Worm (Caenorhabditis elegans): ENCODE results near the gene srv-10.

The srv-10 gene

DNA sequence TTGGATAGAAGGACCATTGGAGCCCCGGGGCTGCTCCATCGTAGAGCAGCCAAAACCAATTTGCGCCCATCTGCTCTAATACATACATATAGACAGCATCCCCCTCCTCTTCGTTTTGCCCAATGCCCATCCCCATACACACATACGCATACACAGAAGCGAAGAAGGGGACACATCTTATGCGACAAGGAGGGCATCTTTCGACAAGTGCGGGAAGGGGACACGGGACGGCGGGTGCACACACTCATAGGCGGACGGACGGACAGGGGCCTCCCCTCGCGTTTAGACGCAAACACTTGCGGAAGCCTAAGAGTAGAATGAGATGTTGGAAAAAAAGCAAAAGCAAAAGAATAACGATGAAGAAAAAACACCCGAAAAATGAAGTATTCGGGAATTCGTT, 27.3 kb upstream of the srv-10 start:
- TF ChIP-seq W03F9.2 (tag; optimal IDR thresholded peaks at IDR 0.05): no peak
- peak; percentile 70 for TF ChIP-seq him-1 (tag; optimal IDR thresholded peaks at IDR 0.05)

DNA sequence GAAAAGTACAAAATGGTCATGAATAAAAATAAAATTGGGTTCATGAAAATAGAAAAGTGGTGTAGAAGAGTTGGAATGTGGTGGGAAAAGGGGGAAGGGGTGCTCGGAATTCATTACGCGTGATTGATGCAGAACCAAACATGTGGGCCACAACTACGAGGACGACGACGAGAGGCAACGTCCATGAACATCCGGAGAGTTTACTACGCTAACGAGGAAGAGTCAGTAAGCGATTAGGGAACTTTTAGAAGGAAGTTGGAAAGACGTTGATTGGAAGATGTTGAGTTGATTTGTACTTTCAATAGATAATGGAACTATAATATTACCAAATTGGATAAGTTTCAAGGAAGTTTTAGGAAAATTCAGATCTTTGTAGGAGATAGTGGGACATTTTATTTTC, 22.0 kb upstream of the srv-10 start:
- no peak for TF ChIP-seq him-1 (tag; optimal IDR thresholded peaks at IDR 0.05)
- TF ChIP-seq W03F9.2 (tag; optimal IDR thresholded peaks at IDR 0.05): no peak
- TF ChIP-seq dao-5 (tag; optimal IDR thresholded peaks at IDR 0.05): no peak

DNA sequence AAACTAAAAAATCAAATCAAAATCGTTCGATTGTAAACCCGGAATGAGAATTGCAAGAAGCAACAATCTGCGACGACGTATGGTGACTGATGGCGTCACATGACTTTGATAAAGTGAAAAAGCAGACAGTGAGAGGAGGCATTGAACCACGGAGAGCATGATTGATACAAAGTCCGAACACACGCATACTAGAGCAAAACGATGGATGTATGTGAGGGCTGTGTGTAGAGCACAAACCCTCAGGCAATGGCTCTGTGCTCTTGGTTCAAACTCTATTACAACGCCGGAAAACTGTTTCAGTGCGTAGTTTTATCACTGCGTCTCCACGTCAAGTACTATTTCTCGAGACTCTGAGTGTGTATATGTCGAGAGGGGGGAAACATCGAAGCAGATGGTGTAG, 21.2 kb upstream of the srv-10 start:
- TF ChIP-seq him-1 (tag; optimal IDR thresholded peaks at IDR 0.05) (no peak), W03F9.2 (tag; optimal IDR thresholded peaks at IDR 0.05) (no peak), dao-5 (tag; optimal IDR thresholded peaks at IDR 0.05) (no peak)

DNA sequence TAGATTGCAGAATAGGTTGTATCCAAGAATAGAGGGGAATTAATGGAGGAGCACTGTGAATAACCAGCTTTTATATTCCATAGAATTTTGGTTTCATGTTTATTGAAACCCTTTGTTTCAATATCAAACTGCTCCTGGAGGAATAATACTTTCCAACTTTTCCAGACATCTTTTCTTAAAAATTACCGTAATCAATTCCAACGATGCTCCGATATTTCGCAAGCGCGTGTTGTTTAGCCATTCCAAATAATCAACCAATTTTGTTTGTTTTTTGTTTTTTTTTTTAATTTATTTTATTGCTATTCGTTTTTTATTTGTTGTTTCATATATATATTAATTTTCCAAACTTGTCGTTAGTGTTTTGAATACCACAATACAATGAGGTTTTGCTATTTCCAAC, 17.7 kb upstream of the srv-10 start, which contains the start of gene cutl-1:
TSS of gene cutl-1 (minus strand) at position 83 of the 400 bp plus-strand sequence.
- TF ChIP-seq him-1 (tag; optimal IDR thresholded peaks at IDR 0.05): no peak
- TF ChIP-seq dao-5 (tag; optimal IDR thresholded peaks at IDR 0.05): no peak
- no peak for TF ChIP-seq W03F9.2 (tag; optimal IDR thresholded peaks at IDR 0.05)

DNA sequence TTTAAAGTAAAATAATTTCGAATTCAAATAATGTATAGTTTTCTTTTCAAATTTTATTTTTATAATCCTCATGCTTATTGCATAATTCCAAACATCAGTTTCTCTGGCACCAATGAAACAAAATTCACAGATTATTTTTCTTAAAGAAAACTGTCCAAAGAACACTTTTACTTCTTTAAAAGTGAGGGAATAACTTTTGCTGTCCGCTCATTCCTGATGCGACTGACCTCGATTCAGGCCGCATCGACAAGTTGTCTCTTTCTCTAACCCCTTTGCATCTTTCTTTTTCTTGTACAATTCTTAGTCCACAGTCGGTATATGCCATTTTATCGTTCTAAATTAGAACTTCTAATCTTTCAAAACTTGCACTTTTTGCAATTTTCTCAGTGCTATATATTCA, 17.2 kb upstream of the srv-10 start, which contains the start of gene F53F1.2:
TSS of gene F53F1.2 (plus strand) at position 306 of the 400 bp plus-strand sequence.
- TF ChIP-seq W03F9.2 (tag; optimal IDR thresholded peaks at IDR 0.05) (no peak), him-1 (tag; optimal IDR thresholded peaks at IDR 0.05) (no peak), dao-5 (tag; optimal IDR thresholded peaks at IDR 0.05) (no peak)

DNA sequence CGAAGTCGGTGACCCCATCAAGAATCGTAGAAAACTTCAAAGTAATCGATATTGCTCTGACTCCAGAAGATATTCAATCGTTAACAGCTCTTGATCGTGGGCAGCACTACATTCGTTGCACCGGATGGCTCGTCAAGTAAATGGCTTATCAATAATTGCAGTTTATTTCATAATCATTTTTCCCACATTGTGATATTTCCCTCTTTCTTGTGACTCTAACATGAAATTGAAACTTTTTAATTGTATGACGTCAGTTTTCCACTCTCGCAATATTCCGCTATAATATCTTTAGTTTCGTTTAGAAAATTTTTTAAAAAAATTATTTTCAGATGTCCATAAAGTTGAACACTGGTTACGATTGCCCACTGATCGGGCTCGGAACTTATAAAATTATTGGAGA, 15.8 kb upstream of the srv-10 start, which contains the start of gene F53F1.3:
TSS of gene F53F1.3 (plus strand) at position 330 of the 400 bp plus-strand sequence.
- TF ChIP-seq him-1 (tag; optimal IDR thresholded peaks at IDR 0.05) (no peak), W03F9.2 (tag; optimal IDR thresholded peaks at IDR 0.05) (no peak), dao-5 (tag; optimal IDR thresholded peaks at IDR 0.05) (no peak)

DNA sequence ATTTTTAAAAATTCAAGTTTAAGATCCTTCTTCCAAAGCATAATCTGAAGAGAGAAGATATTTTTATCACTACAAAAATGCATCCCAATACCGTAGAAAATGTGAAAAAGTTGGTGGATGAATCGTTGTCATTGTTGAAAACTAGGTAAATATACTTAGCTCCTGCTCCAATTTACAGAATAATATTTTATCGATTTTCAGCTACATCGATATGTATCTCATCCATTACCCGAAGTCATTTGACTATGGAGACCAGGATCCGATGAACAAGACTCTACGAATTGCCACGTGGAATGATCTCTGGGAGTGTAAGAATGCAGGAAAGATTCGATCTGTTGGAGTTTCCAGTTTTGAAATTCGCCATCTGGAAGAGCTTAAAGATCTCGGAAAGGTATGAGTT, 15.3 kb upstream of the srv-10 start:
- TF ChIP-seq him-1 (tag; optimal IDR thresholded peaks at IDR 0.05) (no peak), W03F9.2 (tag; optimal IDR thresholded peaks at IDR 0.05) (no peak), dao-5 (tag; optimal IDR thresholded peaks at IDR 0.05) (no peak)

DNA sequence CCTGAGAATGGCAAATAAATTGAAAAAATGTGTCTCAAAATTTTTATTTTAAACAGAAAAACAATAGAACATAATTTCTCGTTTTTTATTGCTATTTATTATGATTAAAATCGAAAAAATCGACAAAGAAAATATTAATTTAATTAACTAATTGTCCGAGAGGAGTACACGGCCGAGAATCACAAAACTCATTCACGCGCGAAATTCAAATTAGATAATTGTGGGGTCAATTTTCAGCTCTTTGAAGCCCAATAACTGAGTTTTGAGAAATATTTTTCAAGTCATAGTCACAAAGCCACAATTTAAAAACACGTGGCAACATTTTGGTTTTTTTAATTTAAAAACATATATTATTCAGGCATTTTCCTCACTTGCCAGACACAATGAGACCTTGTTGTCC, 14.6 kb upstream of the srv-10 start:
- TF ChIP-seq dao-5 (tag; optimal IDR thresholded peaks at IDR 0.05) (no peak), W03F9.2 (tag; optimal IDR thresholded peaks at IDR 0.05) (no peak), him-1 (tag; optimal IDR thresholded peaks at IDR 0.05) (no peak)

DNA sequence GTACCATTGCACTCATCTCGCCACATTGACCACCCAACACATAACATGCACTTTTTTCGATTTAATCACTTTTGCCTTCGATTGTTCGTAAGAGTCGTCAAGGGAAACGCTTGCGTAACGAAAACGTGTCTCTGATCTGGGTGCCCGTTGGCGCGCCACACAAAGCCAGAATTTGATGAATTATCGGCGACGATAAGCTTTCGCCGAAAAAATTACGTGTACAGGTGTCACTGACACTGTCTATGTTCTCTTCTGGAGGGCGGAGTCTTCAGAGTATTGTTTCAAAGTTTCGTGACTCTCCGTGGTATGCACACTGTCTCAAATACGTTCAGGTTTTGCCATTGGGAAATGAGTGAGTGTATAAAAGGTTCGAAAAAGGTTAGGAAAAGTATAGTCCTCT, 13.0 kb upstream of the srv-10 start, which contains the start of gene F53F1.4:
TSS of gene F53F1.4 (plus strand) at position 390 of the 400 bp plus-strand sequence.
- TF ChIP-seq dao-5 (tag; optimal IDR thresholded peaks at IDR 0.05) (no peak), W03F9.2 (tag; optimal IDR thresholded peaks at IDR 0.05) (no peak), him-1 (tag; optimal IDR thresholded peaks at IDR 0.05) (no peak)

DNA sequence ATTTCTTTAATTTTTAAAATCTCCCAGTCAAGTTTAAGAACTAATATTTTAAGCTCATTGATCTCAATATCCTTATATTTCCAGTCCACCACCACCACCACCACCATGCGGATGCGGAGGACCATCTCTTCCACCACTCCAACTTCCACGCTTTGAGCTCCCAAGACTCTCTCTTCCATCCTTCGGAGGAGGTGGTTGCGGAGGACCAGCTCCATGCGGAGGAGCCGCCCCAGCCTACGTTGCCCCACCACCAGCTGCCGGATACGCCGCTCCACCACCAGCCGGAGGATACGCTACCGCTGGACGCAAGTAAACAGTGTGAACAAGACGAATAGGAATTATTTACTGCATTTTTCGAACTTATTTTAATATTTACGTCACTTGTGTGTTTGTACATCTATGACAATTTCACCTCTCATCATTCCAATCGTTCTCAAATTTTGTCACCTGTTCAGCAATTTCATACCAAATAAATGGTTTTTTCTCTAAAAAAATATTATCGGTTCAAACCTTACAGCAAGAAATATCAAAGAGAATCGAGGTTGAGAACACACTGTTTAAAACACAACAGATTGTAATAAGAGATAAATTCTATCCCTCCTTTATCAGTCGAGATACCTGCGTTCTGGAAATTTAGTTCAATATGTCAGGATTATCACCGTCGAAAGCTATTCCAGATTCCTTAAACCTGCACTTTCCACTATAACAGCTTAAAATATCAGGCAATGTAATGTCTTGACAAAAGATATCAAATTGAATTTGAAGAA, 12.3 kb upstream of the srv-10 start:
- TF ChIP-seq him-1 (tag; optimal IDR thresholded peaks at IDR 0.05) (no peak), dao-5 (tag; optimal IDR thresholded peaks at IDR 0.05) (no peak), W03F9.2 (tag; optimal IDR thresholded peaks at IDR 0.05) (no peak)

DNA sequence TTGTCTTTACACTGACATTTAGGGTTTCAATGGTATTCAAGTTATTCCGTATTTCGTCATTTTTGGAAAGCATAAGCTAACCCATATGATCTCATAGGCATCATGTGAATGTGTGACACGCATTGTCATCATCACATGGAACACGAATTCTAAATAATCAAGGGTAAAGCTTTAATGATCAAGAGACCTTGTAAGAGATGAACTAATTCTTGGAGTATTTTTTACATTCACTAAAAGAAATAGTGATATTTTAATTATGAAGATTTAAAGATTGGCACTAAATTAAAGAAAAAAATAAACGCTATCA, 11.8 kb upstream of the srv-10 start:
- TF ChIP-seq W03F9.2 (tag; optimal IDR thresholded peaks at IDR 0.05): no peak
- TF ChIP-seq him-1 (tag; optimal IDR thresholded peaks at IDR 0.05): no peak
- no peak for TF ChIP-seq dao-5 (tag; optimal IDR thresholded peaks at IDR 0.05)

DNA sequence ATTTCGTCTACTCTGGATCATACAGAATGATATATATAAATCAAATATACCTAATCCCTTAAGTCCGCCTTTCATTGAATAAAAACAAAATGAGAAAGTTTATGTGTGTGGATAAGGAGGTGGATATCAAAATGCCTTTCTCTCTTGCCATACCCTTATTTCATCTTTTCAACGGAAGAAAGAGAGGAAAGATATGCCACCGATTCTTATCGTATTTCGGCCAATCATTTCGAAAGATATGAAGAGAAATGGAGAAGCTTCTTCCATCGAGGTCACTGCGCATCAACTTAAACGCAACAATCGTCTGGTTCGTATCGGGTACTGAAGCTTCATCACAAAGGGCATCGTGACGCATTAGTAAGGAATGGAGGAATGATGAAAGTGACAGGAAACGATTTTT, 10.4 kb upstream of the srv-10 start:
- TF ChIP-seq him-1 (tag; optimal IDR thresholded peaks at IDR 0.05): no peak
- TF ChIP-seq W03F9.2 (tag; optimal IDR thresholded peaks at IDR 0.05): no peak
- no peak for TF ChIP-seq dao-5 (tag; optimal IDR thresholded peaks at IDR 0.05)

DNA sequence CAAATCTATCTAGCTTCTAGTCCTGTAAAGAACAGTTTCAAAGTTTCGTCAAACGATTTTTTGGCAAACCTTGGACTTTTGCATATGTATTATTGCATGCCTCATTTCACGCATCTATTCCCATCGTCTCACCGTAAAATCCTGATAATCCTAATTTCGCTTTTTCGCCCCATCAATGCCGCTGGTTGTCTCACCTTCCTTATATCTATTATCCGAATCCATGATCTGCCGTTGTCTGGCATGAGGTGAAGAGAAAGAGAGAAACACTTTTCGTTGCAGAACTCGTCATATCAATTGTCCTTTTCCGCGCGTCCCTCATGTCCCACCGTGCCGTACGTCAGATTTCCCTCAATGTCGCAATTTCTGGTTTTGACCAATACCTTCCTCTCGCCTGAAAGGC, 9.1 kb upstream of the srv-10 start, which contains the start of gene cut-2:
TSS of gene cut-2 (plus strand) at position 365 of the 400 bp plus-strand sequence.
- TF ChIP-seq dao-5 (tag; optimal IDR thresholded peaks at IDR 0.05) (no peak), W03F9.2 (tag; optimal IDR thresholded peaks at IDR 0.05) (no peak), him-1 (tag; optimal IDR thresholded peaks at IDR 0.05) (no peak)

DNA sequence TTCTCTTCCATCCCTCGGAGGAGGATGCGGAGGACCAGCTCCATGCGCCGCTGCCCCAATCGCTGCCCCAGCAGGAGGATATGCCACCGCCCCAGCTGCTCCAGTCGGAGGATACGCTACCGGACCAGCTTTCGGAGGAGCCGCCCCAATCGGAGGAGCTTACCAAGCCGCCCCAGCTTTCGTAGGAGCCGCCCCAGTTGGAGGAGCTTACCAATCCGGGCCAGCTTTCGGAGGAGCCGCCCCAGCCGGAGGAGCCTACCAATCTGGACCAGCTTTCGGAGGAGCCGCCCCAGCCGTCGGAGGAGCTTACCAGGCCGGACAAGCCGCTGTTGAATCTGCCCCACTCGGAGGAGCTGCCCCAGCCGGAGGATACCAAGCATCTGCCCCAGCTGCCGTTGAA, 8.2 kb upstream of the srv-10 start:
- TF ChIP-seq dao-5 (tag; optimal IDR thresholded peaks at IDR 0.05) (peak; percentile 33), W03F9.2 (tag; optimal IDR thresholded peaks at IDR 0.05) (no peak)

DNA sequence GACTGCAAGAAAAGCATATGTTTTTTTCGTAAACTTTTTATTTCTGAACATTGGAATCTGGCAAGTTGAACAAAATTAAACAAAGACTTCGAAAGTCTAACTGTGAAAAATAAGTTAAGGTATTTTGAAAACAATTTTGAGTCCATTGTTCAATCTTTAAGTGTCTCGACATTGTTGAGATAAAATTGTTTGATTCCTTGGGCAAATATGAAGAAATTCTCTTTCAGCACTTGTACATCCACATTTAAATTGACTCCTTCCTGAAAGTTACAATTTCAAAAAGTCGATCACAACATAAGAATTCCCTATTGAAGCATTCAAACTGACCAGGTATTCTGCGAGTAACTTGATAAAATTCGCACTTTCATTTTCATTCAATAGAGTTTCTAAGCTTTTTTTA, 7.6 kb upstream of the srv-10 start:
- TF ChIP-seq W03F9.2 (tag; optimal IDR thresholded peaks at IDR 0.05) (no peak), him-1 (tag; optimal IDR thresholded peaks at IDR 0.05) (no peak), dao-5 (tag; optimal IDR thresholded peaks at IDR 0.05) (no peak)
